Worm (Caenorhabditis elegans) whole organism, midembryonic: ENCODE measurements around the gene ZK418.10.

Experiments used
- T22C8.4 ChIP-seq: fragments of 200-800 bp; sonication (Bioruptor generic); IDR thresholded peaks from 2 replicates; pipeline ENCODE4 v1.3.6; 2022; ENCODE audit warnings: missing genetic modification characterization, missing compliant biosample characterization
- cog-1 ChIP-seq: sonication (generic microtip); optimal IDR thresholded peaks from 2 replicates; lab custom pipeline; 2016; ENCODE audit warnings: missing genetic modification characterization, missing compliant biosample characterization
- flt-1 ChIP-seq: fragments of 200-800 bp; sonication (Bioruptor generic); IDR thresholded peaks from 2 replicates; pipeline ENCODE4 v1.3.6; 2022; ENCODE audit warnings: missing genetic modification characterization, missing compliant biosample characterization
- klf-2 ChIP-seq: fragments of 200-800 bp; sonication (Bioruptor generic); conservative IDR thresholded peaks from 2 replicates; pipeline ENCODE4 v1.3.6; 2022; ENCODE audit warnings: missing genetic modification reagents, missing genetic modification characterization, missing compliant biosample characterization
- med-1 ChIP-seq: sonication (generic microtip); optimal IDR thresholded peaks from 2 replicates; lab custom pipeline; 2017; ENCODE audit warnings: missing genetic modification characterization, mild to moderate bottlenecking, missing compliant biosample characterization, antibody characterized with exemption, missing genetic modification reagents; ENCODE audit not compliant: insufficient read depth
- ref-1 ChIP-seq: fragments of 200-800 bp; sonication (Bioruptor generic); conservative IDR thresholded peaks from 2 replicates; pipeline ENCODE4 v1.3.6; 2022; ENCODE audit warnings: missing genetic modification reagents, missing genetic modification characterization, missing compliant biosample characterization
- tab-1 ChIP-seq: fragments of 200-800 bp; sonication (Bioruptor generic); IDR thresholded peaks from 2 replicates; pipeline ENCODE4 v1.3.6; 2022; ENCODE audit warnings: missing genetic modification characterization, missing compliant biosample characterization
- ztf-23 ChIP-seq: fragments of 200-800 bp; sonication (Bioruptor generic); IDR thresholded peaks from 2 replicates; pipeline ENCODE4 v1.3.6; 2022; ENCODE audit warnings: missing genetic modification reagents, missing genetic modification characterization, missing compliant biosample characterization
- ztf-29 ChIP-seq: fragments of 200-800 bp; sonication (Bioruptor generic); IDR thresholded peaks from 2 replicates; pipeline ENCODE4 v1.3.6; 2022; ENCODE audit warnings: missing genetic modification reagents, missing genetic modification characterization, missing compliant biosample characterization

Gene ZK418.10

ce11 chrIII:7091042-7091441 lies 550 bp upstream of the ZK418.10 start, which contains the start of gene ZK418.2:
ZK418.2 (plus strand) TSS chrIII:7091342.
- TF ChIP-seq klf-2 (GFP tag; lab: Robert Waterston, UW), result no peak
- no peak for TF ChIP-seq ztf-29 (GFP tag; lab: Robert Waterston, UW)
- no peak for TF ChIP-seq flt-1

ce11 chrIII:7087691-7088323 lies 2.7 kb downstream of the ZK418.10 start, which contains the start of gene fubl-2:
fubl-2 (minus strand) TSS chrIII:7087741.
- TF ChIP-seq ztf-23 (GFP tag; lab: Robert Waterston, UW) (0 out of 2 replicates have a peak, but pooled peaks have one; percentile 27), tab-1 (no peak)

DNA sequence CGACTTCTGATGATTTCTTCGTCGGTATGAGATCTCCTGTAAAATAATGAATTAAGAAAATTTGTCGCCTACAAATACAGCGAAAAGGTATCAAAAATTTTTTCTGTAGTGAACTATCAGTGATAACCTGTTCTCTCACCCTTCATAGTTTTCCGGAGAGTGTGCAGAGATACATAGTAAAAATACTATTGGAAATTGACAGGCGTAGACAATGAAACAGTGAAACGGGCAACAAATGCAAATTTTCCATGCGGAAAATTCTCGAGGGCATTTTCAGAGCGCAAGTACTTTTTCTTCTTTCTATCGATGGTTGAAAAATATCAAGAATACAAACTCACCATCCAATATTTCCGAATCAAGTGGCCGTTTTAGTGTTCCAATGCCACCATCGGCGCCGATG lies 3.3 kb downstream of the ZK418.10 start:
- TF ChIP-seq flt-1, result no peak
- TF ChIP-seq med-1 (GFP tag; lab: Kevin White, UChicago), result no peak
- TF ChIP-seq klf-2 (GFP tag; lab: Robert Waterston, UW), result no peak
- TF ChIP-seq T22C8.4, result no peak
- no peak for TF ChIP-seq ztf-23 (GFP tag; lab: Robert Waterston, UW)
- TF ChIP-seq ztf-29 (GFP tag; lab: Robert Waterston, UW), result no peak
- no peak for TF ChIP-seq cog-1 (tag; lab: Kevin White, UChicago)
- no peak for TF ChIP-seq tab-1
- no peak for TF ChIP-seq ref-1 (GFP tag; lab: Robert Waterston, UW)

ce11 chrIII:7084908-7085307 lies 5.6 kb downstream of the ZK418.10 start, which contains the start of gene tofu-7:
tofu-7 (minus strand) TSS chrIII:7085018.
- TF ChIP-seq klf-2 (GFP tag; lab: Robert Waterston, UW) (no peak), ztf-29 (GFP tag; lab: Robert Waterston, UW) (no peak)

- no peak for TF ChIP-seq T22C8.4
- TF ChIP-seq ztf-29 (GFP tag; lab: Robert Waterston, UW), result no peak
- no peak for TF ChIP-seq tab-1
- no peak for TF ChIP-seq klf-2 (GFP tag; lab: Robert Waterston, UW)
- no peak for TF ChIP-seq cog-1 (tag; lab: Kevin White, UChicago)
- no peak for TF ChIP-seq med-1 (GFP tag; lab: Kevin White, UChicago)
- no peak for TF ChIP-seq flt-1
- no peak for TF ChIP-seq ref-1 (GFP tag; lab: Robert Waterston, UW)
Measured at ce11 chrIII:7083106-7083505, 7.4 kb downstream of the ZK418.10 start.

DNA sequence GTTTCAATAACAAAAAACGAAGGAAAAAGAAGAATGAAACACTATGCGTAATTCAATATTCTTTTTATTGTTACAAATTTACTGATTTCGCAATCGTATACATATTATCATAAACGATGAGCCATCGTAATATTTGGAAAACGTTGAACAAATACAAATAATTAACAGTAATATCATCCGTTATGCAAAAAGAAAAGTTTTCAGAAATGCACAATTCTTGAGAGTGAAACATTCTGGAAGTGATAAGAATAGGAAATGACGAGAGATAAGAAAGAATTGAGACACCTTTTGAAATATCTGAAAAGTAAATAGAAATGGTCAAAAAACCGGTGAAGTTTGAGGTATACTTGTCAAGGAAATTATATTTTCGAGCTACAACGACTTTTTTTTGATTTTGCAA lies 9.0 kb downstream of the ZK418.10 start:
- TF ChIP-seq ref-1 (GFP tag; lab: Robert Waterston, UW) (no peak), tab-1 (no peak)

DNA sequence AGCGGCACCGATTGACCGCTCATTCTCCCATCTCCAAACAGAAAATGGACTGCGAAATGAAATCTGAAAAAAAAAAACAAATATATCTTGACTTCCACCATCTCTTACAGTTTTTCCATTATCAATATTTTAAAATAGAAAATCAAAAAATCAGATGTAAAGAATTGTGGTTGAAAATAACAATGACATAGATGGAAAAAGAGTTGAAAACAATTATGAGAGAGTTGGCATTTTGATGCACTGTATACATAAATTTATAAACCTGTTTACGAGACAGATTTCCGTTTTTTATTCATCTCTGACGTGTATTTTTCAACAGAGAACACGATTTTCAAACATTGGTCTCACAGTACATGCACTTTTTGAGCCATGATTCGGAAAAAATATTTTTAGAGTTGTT lies 9.8 kb downstream of the ZK418.10 start, which contains the start of gene ZK418.7:
Gene ZK418.7, minus strand, starts transcription at position 101 of the 400 bp plus-strand sequence.
- TF ChIP-seq tab-1 (no peak), flt-1 (no peak), ztf-23 (GFP tag; lab: Robert Waterston, UW) (no peak), ref-1 (GFP tag; lab: Robert Waterston, UW) (no peak)

DNA sequence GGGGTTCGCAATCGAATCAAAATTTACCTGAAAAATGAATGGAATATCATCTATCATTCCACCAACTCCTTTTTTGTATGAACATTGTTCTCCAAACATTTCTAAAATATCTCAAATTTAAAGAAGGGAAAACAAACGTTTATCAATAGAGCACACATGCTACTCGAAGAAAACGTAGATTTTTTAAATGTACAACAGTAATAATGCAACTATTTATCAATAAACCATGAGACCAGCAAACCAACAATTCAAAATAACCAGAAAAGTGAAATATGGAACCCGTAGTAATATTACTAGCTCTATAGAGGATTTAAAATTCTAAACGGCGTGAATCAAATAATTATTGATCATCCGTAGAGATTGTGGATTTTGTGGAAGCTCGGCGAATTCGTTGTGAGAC lies 11.8 kb downstream of the ZK418.10 start, which contains the start of gene ZK418.6:
Gene ZK418.6, minus strand, starts transcription at position 101 of the 400 bp plus-strand sequence.
- no peak for TF ChIP-seq klf-2 (GFP tag; lab: Robert Waterston, UW)
- TF ChIP-seq tab-1, result no peak
- TF ChIP-seq ztf-23 (GFP tag; lab: Robert Waterston, UW), result no peak
- TF ChIP-seq med-1 (GFP tag; lab: Kevin White, UChicago), result no peak
- no peak for TF ChIP-seq T22C8.4
- no peak for TF ChIP-seq ztf-29 (GFP tag; lab: Robert Waterston, UW)
- no peak for TF ChIP-seq flt-1
- TF ChIP-seq cog-1 (tag; lab: Kevin White, UChicago), result no peak
- no peak for TF ChIP-seq ref-1 (GFP tag; lab: Robert Waterston, UW)

ce11 chrIII:7076386-7076785 lies 14.1 kb downstream of the ZK418.10 start, which contains the start of gene ZK418.13:
ZK418.13 (minus strand) TSS chrIII:7076486.
- TF ChIP-seq klf-2 (GFP tag; lab: Robert Waterston, UW) (no peak), tab-1 (no peak), ref-1 (GFP tag; lab: Robert Waterston, UW) (no peak), ztf-29 (GFP tag; lab: Robert Waterston, UW) (no peak)

DNA sequence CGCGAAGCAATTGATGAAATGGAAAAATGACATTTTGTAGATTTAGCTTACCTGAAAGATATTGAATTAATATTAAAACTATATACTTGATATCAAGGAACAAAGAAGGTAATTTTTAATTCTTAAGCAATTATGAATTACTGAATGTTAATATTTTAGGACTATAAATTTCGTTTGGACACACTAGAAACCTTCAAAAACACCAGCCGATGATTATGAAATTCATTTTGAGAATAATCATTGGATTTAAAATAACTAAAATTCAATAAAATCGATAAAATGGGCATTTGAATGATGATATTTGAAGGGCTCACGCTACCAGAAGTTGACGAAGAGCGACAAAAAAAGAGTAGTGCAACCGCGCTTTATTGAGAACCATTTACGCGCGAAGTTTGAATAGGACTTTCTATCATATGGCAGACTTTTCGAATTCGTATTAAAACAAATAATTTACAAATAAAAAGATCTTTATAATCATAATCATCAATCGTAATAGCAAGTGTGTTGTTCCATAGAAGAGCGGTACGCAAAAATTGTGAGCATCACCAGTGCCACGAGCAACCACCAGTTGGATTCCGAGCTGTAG lies 16.6 kb downstream of the ZK418.10 start, which contains the start of gene ZK418.5:
Gene ZK418.5, minus strand, starts transcription at position 51 of the 586 bp plus-strand sequence.
- TF ChIP-seq ref-1 (GFP tag; lab: Robert Waterston, UW) (no peak), klf-2 (GFP tag; lab: Robert Waterston, UW) (no peak), flt-1 (no peak), T22C8.4 (no peak), tab-1 (no peak), ztf-29 (GFP tag; lab: Robert Waterston, UW) (no peak), med-1 (GFP tag; lab: Kevin White, UChicago) (no peak), ztf-23 (GFP tag; lab: Robert Waterston, UW) (no peak), cog-1 (tag; lab: Kevin White, UChicago) (no peak)

DNA sequence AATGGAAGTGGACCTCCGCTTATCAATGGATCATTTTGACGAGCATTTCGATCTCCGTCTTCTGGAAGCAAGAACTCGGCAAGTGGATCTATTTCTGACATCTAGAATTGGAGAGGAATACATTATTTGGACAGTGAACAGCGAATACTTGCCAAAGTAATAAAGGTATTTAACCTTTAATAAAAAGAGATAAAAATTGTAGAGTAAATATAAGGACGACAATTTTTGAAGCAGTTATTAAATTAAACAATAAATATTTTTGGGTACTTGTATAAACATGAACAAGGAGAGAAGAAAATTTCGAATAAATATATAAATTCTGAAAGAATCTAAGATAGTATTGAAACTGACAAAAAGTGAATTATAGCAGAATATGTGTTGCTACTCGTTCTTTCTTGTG lies 18.0 kb downstream of the ZK418.10 start, which contains the start of gene lin-37:
Gene lin-37, minus strand, starts transcription at position 101 of the 400 bp plus-strand sequence.
- TF ChIP-seq med-1 (GFP tag; lab: Kevin White, UChicago), result no peak
- no peak for TF ChIP-seq T22C8.4
- no peak for TF ChIP-seq ztf-23 (GFP tag; lab: Robert Waterston, UW)
